Fruit fly (Drosophila melanogaster) whole organism, pupa: ENCODE data around the gene Mrm2.

ENCODE experiments used
- CG12605 ChIP-seq: fragments of 200-800 bp; sonication (Bioruptor generic); IDR thresholded peaks from 2 replicates; pipeline ENCODE4 v1.3.6; 2022; ENCODE audit warnings: missing biosample characterization, missing genetic modification characterization
- CG8159 ChIP-seq: fragments of 200-800 bp; sonication (Bioruptor generic); optimal IDR thresholded peaks from 3 replicates; lab custom pipeline; 2018; ENCODE audit warnings: missing biosample characterization, mild to moderate bottlenecking, missing genetic modification characterization, moderate library complexity

DNA sequence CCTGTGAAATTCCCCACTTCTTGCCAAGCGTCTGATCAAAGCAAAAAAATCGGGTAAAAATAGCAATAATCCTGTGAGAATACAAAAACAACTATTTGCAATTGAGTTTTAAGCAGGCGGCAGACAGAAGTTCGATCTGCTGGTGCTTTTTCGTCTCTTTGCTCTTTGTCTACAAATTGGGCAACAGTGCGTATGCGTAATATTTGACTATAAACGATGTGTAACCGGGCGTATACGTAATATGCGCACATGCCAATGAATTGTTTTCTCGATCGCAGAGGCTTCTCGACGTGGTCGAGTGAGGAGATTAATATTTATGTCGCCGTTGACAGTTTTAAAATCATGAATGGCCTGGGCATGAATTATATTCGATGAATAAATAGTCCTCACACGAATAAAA lies 33.9 kb downstream of the Mrm2 start:
- TF ChIP-seq CG8159 (tag; lab: Kevin White, UChicago) (no peak), CG12605 (GFP tag; lab: Robert Waterston, UW) (no peak)
